Fruit fly (Drosophila melanogaster): ENCODE measurements around the gene Nfs1.

Gene Nfs1

DNA sequence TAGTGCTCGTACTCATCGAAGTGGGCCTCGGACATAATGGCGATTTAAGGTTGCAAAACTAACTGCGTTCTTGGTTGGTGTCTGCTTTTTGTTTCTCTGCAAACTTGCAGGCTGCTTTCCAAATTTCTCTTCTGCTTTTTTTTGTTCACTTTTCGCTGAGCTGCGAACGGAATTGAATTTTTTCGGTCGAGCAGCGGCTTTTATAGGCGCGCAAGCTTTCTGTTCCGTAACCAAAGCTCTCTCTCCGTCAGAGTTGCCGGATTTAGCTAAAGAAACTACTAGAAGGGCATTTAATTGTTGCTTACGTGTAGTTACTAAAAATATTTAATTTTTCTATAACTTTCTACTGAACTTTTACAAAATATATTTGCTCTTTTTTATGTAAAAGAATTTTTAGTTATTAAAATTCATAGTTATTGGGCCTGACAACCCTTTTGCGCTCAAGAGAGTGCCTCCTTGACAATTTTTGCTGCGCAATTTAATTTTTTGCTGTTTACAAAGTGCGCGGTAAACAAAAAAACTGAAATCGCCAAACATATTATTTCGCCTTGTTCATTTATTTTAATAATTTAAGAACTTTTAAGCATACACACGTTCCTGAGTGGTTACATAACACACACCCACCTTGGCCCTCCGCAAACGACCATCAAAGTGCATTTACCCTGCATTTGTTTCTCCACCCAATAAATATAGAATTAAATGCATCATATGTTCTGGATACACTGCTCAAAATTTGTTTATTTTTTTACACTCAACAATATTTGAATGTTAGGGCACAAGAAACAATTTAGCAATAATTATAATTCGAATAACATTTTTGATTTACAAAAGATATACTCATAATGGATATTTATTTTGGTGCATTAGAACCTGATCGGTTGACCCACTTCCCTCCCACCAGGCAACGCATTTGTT is 46.7 kb downstream of the Nfs1 start, which contains the start of gene CG6770 (continued):
- TF ChIP-seq zfh2 (GFP tag; optimal IDR thresholded peaks at IDR 0.05): peak; percentile 51
- TF ChIP-seq sr (GFP tag; IDR thresholded peaks at IDR 0.05): 0 out of 3 replicates have a peak, but pooled peaks have one; percentile 21
- peak; percentile 71 for TF ChIP-seq Xbp1 (GFP tag; optimal IDR thresholded peaks at IDR 0.05)
- TF ChIP-seq Hand (GFP tag; optimal IDR thresholded peaks at IDR 0.05): peak; percentile 92
- peak; percentile 70 for TF ChIP-seq onecut (GFP tag; IDR thresholded peaks at IDR 0.05)
- TF ChIP-seq pnt (GFP tag; optimal IDR thresholded peaks at IDR 0.05): no peak
- TF ChIP-seq ham (GFP tag; IDR thresholded peaks at IDR 0.05): no peak
- peak; percentile 87 for TF ChIP-seq dysf (GFP tag; IDR thresholded peaks at IDR 0.05)
- TF ChIP-seq CG3847 (GFP tag; IDR thresholded peaks at IDR 0.05): peak; percentile 85
- peak; percentile 74 for TF ChIP-seq D19A (tag; optimal IDR thresholded peaks at IDR 0.05)
- TF ChIP-seq luna (GFP tag; optimal IDR thresholded peaks at IDR 0.05): no peak
- peak; percentile 90 for TF ChIP-seq Dbx (GFP tag; IDR thresholded peaks at IDR 0.05)
- peak; percentile 84 for TF ChIP-seq Sox100B (GFP tag; optimal IDR thresholded peaks at IDR 0.05)
- peak; percentile 64 for TF ChIP-seq CG10979 (tag; optimal IDR thresholded peaks at IDR 0.05)
- peak; percentile 29 for TF ChIP-seq CG4707 (GFP tag; optimal IDR thresholded peaks at IDR 0.05)
- TF ChIP-seq CG3281 (GFP tag; optimal IDR thresholded peaks at IDR 0.05): peak; percentile 85
- peak; percentile 89 for TF ChIP-seq stc (GFP tag; IDR thresholded peaks at IDR 0.05)
- 0 out of 3 replicates have a peak, but pooled peaks have one; percentile 45 for TF ChIP-seq jigr1 (GFP tag; IDR thresholded peaks at IDR 0.05)
- TF ChIP-seq CG11456 (GFP tag; IDR thresholded peaks at IDR 0.05): peak; percentile 77; the same call in 2 of the 3 replicates
- peak; percentile 76 for TF ChIP-seq Sry-β (GFP tag; optimal IDR thresholded peaks at IDR 0.05)
- peak; percentile 54 for TF ChIP-seq pfk (GFP tag; optimal IDR thresholded peaks at IDR 0.05)
- TF ChIP-seq dati (GFP tag; IDR thresholded peaks at IDR 0.05): 0 out of 2 replicates have a peak, but pooled peaks have one; percentile 29
- TF ChIP-seq so (GFP tag; IDR thresholded peaks at IDR 0.05): peak; percentile 83; the same call in 2 of the 3 replicates
- TF ChIP-seq Doc2 (GFP tag; IDR thresholded peaks at IDR 0.05): no peak
- TF ChIP-seq dan (GFP tag; IDR thresholded peaks at IDR 0.05): no peak
- TF ChIP-seq Chrac-16 (GFP tag; optimal IDR thresholded peaks at IDR 0.05): peak; percentile 43
- peak; percentile 69; the same call in 1 of the 2 replicates for TF ChIP-seq danr (GFP tag; IDR thresholded peaks at IDR 0.05)
- TF ChIP-seq CG12299 (tag; optimal IDR thresholded peaks at IDR 0.05): peak; percentile 87
- TF ChIP-seq CG4820 (GFP tag; optimal IDR thresholded peaks at IDR 0.05): peak; percentile 27
- TF ChIP-seq zen2 (GFP tag; IDR thresholded peaks at IDR 0.05; ENCODE audit: partially characterized antibody): no peak
- peak; percentile 43 for TF ChIP-seq Ssrp (tag; optimal IDR thresholded peaks at IDR 0.05)
- peak; percentile 55 for TF ChIP-seq CG3407 (GFP tag; optimal IDR thresholded peaks at IDR 0.05)
- 0 out of 2 replicates have a peak, but pooled peaks have one; percentile 32 for TF ChIP-seq unc-4 (GFP tag; IDR thresholded peaks at IDR 0.05; ENCODE audit: partially characterized antibody)
- peak; percentile 70 for TF ChIP-seq CG17829 (tag; optimal IDR thresholded peaks at IDR 0.05)
- no peak for TF ChIP-seq en (GFP tag; optimal IDR thresholded peaks at IDR 0.05)
- no peak for TF ChIP-seq CG2875 (GFP tag; optimal IDR thresholded peaks at IDR 0.05)
- no peak; the same call in 3 of the 4 replicates for TF ChIP-seq Gug (GFP tag; IDR thresholded peaks at IDR 0.05)
- peak; percentile 46 to 75 for TF ChIP-seq bsh (GFP tag; optimal IDR thresholded peaks at IDR 0.05)
- TF ChIP-seq crc (GFP tag; optimal IDR thresholded peaks at IDR 0.05): peak; percentile 8
- no peak for TF ChIP-seq CG10565 (GFP tag; optimal IDR thresholded peaks at IDR 0.05)
- peak; percentile 84 for TF ChIP-seq E2f1 (GFP tag; IDR thresholded peaks at IDR 0.05)
- TF ChIP-seq CG12769 (tag; optimal IDR thresholded peaks at IDR 0.05): peak; percentile 77
- peak; percentile 94 for TF ChIP-seq row (GFP tag; IDR thresholded peaks at IDR 0.05)
- TF ChIP-seq Xrp1 (GFP tag; IDR thresholded peaks at IDR 0.05): peak; percentile 78
- TF ChIP-seq Dad (GFP tag; optimal IDR thresholded peaks at IDR 0.05): peak; percentile 43
- TF ChIP-seq Hsf (GFP tag; optimal IDR thresholded peaks at IDR 0.05): peak; percentile 73
- TF ChIP-seq ftz-f1 (GFP tag; optimal IDR thresholded peaks at IDR 0.05): peak; percentile 12
- peak; percentile 88 for TF ChIP-seq Hmr (GFP tag; optimal IDR thresholded peaks at IDR 0.05)

Measured in whole organism, embryonic.